Fruit fly (Drosophila melanogaster) whole organism: ENCODE results near the gene CG8915.

ENCODE experiments used
- CG8478 ChIP-seq: fragments of >200 bp; optimal IDR thresholded peaks from 2 replicates; lab custom pipeline; 2018; ENCODE audit warnings: inconsistent platforms
- Dll ChIP-seq: fragments of >200 bp; optimal IDR thresholded peaks from 2 replicates; lab custom pipeline; 2017
- EcR ChIP-seq, 2 experiments: fragments of >200 bp; optimal IDR thresholded peaks; 2 replicates each; lab custom pipeline; 2017; ENCODE audit warnings: missing biosample characterization in 2 of 2, missing genetic modification characterization in 2 of 2, missing genetic modification reagents in 2 of 2
- pan ChIP-seq: fragments of >200 bp; optimal IDR thresholded peaks from 2 replicates; lab custom pipeline; 2017
- psq ChIP-seq: fragments of >200 bp; optimal IDR thresholded peaks from 2 replicates; lab custom pipeline; 2017
- usp ChIP-seq: fragments of >200 bp; optimal IDR thresholded peaks from 2 replicates; lab custom pipeline; 2017; ENCODE audit warnings: missing biosample characterization, missing genetic modification characterization, mixed read lengths

Gene CG8915

DNA sequence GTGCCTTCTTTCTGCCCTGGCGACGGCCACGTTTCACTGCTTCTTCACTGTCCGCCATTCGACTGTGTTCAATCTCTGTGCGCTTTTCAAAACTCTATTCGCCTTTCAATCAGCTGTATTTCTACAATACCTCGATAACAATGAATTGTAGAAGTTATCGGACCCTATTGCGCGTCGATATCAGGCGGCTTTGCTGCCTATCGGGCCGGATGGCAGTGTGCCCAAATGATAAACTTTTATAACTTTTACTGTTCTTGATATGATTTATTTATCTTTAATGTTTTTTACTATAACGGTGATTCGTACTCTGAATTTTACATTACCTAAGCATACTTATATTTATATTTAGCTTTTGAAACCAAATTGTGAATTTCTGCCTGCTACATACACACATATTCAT is at the start of gene CG8915:
CG8915 (minus strand) TSS at position 148 of the 400 bp plus-strand sequence.
- no peak for TF ChIP-seq CG8478 (lab: Kevin White, UChicago)
- TF ChIP-seq EcR (GFP tag; optimal IDR thresholded peaks at IDR 0.05; lab: Kevin White, UChicago) = no peak
- TF ChIP-seq Dll (lab: Kevin White, UChicago) = no peak
- TF ChIP-seq usp = no peak
- no peak for TF ChIP-seq pan (lab: Kevin White, UChicago)
- TF ChIP-seq psq = no peak

- TF ChIP-seq EcR (GFP tag; optimal IDR thresholded peaks at IDR 0.05; lab: Kevin White, UChicago) (no peak), psq (no peak), pan (lab: Kevin White, UChicago) (no peak), usp (no peak), CG8478 (lab: Kevin White, UChicago) (no peak), Dll (lab: Kevin White, UChicago) (no peak)
These were observed 49.5 kb upstream of the CG8915 start for dm6 chrX:17294169-17294833.

dm6 chrX:17293385-17293784 is 48.6 kb upstream of the CG8915 start:
- TF ChIP-seq usp = no peak
- no peak for TF ChIP-seq Dll (lab: Kevin White, UChicago)
- no peak for TF ChIP-seq CG8478 (lab: Kevin White, UChicago)
- no peak for TF ChIP-seq psq
- TF ChIP-seq pan (lab: Kevin White, UChicago) = no peak
- TF ChIP-seq EcR (GFP tag; optimal IDR thresholded peaks at IDR 0.05; lab: Kevin White, UChicago) = no peak

DNA sequence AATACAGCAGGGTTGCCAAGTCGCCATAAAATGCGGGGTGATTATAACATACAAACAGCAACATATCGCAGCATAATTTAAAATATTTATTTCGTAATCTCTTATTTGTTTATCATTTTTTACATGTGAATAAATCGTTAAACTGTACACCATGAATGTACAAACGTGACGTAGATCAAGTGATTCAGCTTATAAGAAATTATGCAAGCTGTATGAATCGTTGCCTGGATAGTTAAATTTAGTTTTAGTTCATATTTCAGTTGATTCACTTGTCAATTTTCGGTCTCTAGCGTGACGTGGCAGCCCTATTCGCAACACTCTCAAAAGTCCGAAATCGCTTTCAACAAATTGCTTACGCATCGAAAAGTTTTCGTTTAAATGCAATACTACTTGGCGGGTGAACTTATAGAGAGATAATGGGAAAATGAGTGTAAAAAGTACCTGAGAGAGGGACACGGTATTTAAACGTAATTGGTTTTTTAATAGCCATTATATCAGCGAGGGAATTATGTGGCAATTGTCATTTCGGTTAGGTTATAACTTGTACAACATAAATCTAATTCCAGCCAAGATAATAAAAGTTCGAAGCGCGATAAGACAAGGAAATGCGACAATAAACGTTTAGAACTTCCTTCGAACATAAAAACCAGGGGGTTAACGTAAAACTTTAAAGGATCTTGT is 47.4 kb upstream of the CG8915 start:
- TF ChIP-seq EcR (GFP tag; optimal IDR thresholded peaks at IDR 0.05; lab: Kevin White, UChicago) (no peak), pan (lab: Kevin White, UChicago) (no peak), psq (no peak), Dll (lab: Kevin White, UChicago) (no peak), usp (no peak), CG8478 (lab: Kevin White, UChicago) (no peak)

DNA sequence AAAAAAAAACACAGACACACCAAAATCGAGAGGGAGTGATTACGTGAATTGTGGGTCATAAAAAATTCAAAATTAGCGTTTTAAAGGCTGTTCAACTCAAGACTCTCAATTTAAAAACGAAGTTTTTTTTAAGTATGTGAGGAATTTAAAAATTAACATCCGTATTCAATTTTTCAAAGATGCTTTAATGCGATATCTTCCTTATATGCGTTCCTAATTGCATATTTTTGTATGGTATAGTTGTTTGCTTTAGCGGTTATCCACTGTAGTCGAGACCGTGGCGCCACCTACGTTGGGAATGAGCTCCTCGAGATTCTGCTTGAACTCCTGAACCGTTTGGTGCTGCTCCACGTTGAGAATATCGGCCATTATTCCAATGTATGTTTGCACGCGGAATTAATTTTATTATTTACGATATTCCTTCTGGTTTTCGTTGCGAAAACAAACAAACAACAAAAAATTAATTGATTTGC is 46.2 kb upstream of the CG8915 start:
- no peak for TF ChIP-seq Dll (lab: Kevin White, UChicago)
- TF ChIP-seq EcR (GFP tag; optimal IDR thresholded peaks at IDR 0.05; lab: Kevin White, UChicago) = no peak
- no peak for TF ChIP-seq usp
- TF ChIP-seq psq = no peak
- TF ChIP-seq CG8478 (lab: Kevin White, UChicago) = no peak
- no peak for TF ChIP-seq pan (lab: Kevin White, UChicago)

DNA sequence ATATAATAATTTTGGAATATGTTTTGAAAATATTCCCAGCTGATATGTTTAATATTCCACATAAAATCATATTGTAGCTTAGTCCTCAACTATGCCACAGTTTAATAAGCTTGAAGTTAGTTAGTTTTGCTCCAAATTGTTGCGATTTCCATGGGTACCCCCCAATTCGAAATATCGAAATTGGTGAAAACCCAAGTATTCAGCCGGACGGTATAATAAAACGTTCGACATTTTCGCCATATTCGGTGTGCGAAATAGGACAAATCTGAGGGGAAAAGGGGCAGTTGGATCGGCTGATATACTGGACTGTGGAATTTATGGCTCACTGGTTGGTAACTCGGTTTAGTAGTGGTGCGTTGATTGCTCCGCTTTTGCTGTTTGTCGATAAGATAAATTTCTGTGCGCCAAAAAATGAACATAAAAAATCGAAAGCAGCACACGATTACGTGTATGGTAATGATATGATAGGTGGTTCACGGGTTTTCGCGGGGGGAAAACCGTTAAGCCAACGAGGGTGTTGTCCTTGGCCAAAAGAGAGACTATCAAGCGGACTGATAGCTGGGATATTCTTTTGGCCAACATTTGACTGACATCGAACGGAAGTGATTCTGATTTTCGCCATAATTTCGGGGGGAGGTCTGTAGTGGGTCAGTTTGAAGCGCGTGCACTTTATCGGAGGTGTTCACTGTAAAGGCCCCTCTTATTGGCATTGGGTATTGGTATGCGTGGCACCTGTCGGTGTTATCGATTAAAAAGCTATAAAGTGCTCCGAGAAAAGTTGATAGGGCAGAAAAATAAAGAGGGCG is 45.6 kb upstream of the CG8915 start:
- TF ChIP-seq CG8478 (lab: Kevin White, UChicago) = no peak
- no peak for TF ChIP-seq EcR (GFP tag; optimal IDR thresholded peaks at IDR 0.05; lab: Kevin White, UChicago)
- no peak for TF ChIP-seq Dll (lab: Kevin White, UChicago)
- TF ChIP-seq pan (lab: Kevin White, UChicago) = no peak
- TF ChIP-seq usp = no peak
- no peak for TF ChIP-seq psq

dm6 chrX:17289225-17289624 is 44.4 kb upstream of the CG8915 start:
- TF ChIP-seq EcR (GFP tag; optimal IDR thresholded peaks at IDR 0.05; lab: Kevin White, UChicago) = no peak
- no peak for TF ChIP-seq psq
- no peak for TF ChIP-seq CG8478 (lab: Kevin White, UChicago)
- no peak for TF ChIP-seq usp
- no peak for TF ChIP-seq Dll (lab: Kevin White, UChicago)
- no peak for TF ChIP-seq pan (lab: Kevin White, UChicago)

- TF ChIP-seq CG8478 (lab: Kevin White, UChicago) = no peak
- TF ChIP-seq EcR (GFP tag; optimal IDR thresholded peaks at IDR 0.05; lab: Kevin White, UChicago) = no peak
- no peak for TF ChIP-seq Dll (lab: Kevin White, UChicago)
- no peak for TF ChIP-seq pan (lab: Kevin White, UChicago)
- TF ChIP-seq usp = no peak
These were observed 40.3 kb upstream of the CG8915 start for dm6 chrX:17285069-17285468.

DNA sequence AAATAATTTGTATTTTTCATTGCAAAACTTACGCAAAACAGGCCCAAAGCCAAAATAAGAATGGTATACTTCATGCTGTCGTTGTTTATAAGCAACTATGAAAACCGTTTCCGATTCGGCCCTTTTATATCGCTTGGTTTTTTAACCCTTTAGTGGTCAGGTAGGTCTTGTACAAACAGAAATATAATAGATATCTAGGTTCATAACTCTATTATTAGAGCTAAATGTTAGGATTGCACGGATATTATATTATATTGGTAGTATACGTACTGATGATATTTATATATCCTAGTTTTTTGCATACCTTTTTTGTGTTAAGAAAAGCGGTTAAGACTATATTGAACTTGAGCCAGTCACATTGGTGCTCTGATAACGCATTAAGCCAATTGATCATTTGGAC is 39.6 kb upstream of the CG8915 start, which contains the start of gene CG8661:
CG8661 (minus strand) TSS at position 101 of the 400 bp plus-strand sequence.
- no peak for TF ChIP-seq psq
- TF ChIP-seq usp = no peak
- TF ChIP-seq Dll (lab: Kevin White, UChicago) = no peak
- TF ChIP-seq pan (lab: Kevin White, UChicago) = no peak
- TF ChIP-seq CG8478 (lab: Kevin White, UChicago) = no peak
- no peak for TF ChIP-seq EcR (GFP tag; optimal IDR thresholded peaks at IDR 0.05; lab: Kevin White, UChicago)

DNA sequence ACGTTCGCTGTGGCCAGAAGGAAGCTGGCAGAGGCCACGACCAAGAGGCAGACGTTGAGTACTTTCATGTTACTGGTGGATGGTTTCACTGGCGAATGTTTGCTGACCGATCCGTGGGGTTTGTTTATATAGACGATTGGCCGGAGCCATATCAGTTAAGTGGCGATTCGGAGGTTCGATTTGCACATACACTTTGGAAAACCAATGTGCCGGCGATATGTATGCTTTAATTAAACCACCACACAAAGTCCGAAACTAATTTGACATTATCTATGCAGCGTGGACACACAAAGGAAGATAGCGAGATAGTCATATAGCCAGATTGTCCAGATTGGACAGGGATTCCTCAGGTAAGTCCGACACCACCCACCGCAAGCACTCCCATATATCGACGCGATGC is 37.8 kb upstream of the CG8915 start, which contains the start of gene CG8664:
CG8664 (minus strand) TSS at position 101 of the 400 bp plus-strand sequence.
- TF ChIP-seq Dll (lab: Kevin White, UChicago) (no peak), pan (lab: Kevin White, UChicago) (no peak), usp (no peak), CG8478 (lab: Kevin White, UChicago) (no peak), EcR (GFP tag; optimal IDR thresholded peaks at IDR 0.05; lab: Kevin White, UChicago) (no peak), psq (no peak)

DNA sequence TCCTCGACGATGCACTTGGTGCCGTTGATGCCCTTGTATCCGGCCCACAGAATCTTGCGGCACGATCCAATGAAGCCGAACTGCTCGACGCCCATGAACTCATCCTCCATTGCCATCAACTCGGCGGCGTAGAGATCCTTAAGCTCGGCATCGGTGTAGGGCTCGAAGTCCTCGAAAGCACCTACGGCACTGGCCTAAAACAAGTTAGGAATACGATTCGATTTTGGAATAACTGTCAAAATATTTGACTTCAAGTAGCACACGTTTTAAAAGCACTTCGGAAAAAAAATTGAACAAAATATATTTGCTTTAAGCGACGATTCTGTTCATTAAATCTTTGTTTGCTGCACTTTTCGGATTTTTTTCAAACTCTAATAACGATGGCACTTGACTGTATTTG is 37.4 kb upstream of the CG8915 start, which contains the start of gene CG5445:
CG5445 (plus strand) TSS at position 301 of the 400 bp plus-strand sequence.
- no peak for TF ChIP-seq EcR (GFP tag; optimal IDR thresholded peaks at IDR 0.05; lab: Kevin White, UChicago)
- no peak for TF ChIP-seq CG8478 (lab: Kevin White, UChicago)
- TF ChIP-seq usp = no peak
- TF ChIP-seq pan (lab: Kevin White, UChicago) = no peak
- no peak for TF ChIP-seq Dll (lab: Kevin White, UChicago)
- no peak for TF ChIP-seq psq
